Worm (Caenorhabditis elegans) whole organism, L3 larva: ENCODE measurements around the gene srw-99.
"Not testable (repeated sequence)": the region's sequence is repeated elsewhere in the genome, so short reads cannot be mapped to it uniquely, and the experiment has no call there.

Source experiments
- R02D3.7 ChIP-seq: fragments of 150-350 bp; optimal IDR thresholded peaks from 2 replicates; lab custom pipeline; 2014; ENCODE audit warnings: missing biosample characterization, missing genetic modification characterization
- aly-2 ChIP-seq: fragments of 150-350 bp; optimal IDR thresholded peaks from 2 replicates; lab custom pipeline; 2014; ENCODE audit warnings: missing biosample characterization, missing genetic modification characterization
- ama-1 ChIP-seq: fragments of 150-350 bp; optimal IDR thresholded peaks from 2 replicates; lab custom pipeline; 2018
- ceh-16 ChIP-seq: sonication (generic microtip); optimal IDR thresholded peaks from 2 replicates; lab custom pipeline; 2017; ENCODE audit warnings: missing biosample characterization, missing genetic modification characterization
- ceh-9 ChIP-seq: sonication (generic microtip); optimal IDR thresholded peaks from 2 replicates; lab custom pipeline; 2018; ENCODE audit warnings: missing biosample characterization, missing genetic modification characterization
- daf-12 ChIP-seq: fragments of 150-350 bp; optimal IDR thresholded peaks from 2 replicates; lab custom pipeline; 2014; ENCODE audit warnings: missing biosample characterization, missing genetic modification reagents, missing genetic modification characterization
- egl-27 ChIP-seq: sonication (generic microtip); optimal IDR thresholded peaks from 4 replicates; lab custom pipeline; 2017; ENCODE audit warnings: missing biosample characterization, missing genetic modification reagents, missing genetic modification characterization
- elt-2 ChIP-seq: sonication (generic microtip); optimal IDR thresholded peaks from 2 replicates; lab custom pipeline; 2016; ENCODE audit warnings: missing genetic modification reagents, mild to moderate bottlenecking, missing genetic modification characterization, missing compliant biosample characterization
- eor-1 ChIP-seq, 2 experiments: fragments of 150-350 bp; optimal IDR thresholded peaks; 2 replicates each; lab custom pipeline; 2014 to 2018; ENCODE audit warnings: missing biosample characterization in 2 of 2, missing genetic modification characterization in 2 of 2
- fkh-10 ChIP-seq: sonication (generic microtip); optimal IDR thresholded peaks from 2 replicates; lab custom pipeline; 2017; ENCODE audit warnings: missing biosample characterization, missing genetic modification reagents, missing genetic modification characterization
- fos-1 ChIP-seq: fragments of 150-350 bp; optimal IDR thresholded peaks from 2 replicates; lab custom pipeline; 2014; ENCODE audit warnings: missing biosample characterization, missing genetic modification characterization
- hmg-11 ChIP-seq: sonication (generic microtip); optimal IDR thresholded peaks from 2 replicates; lab custom pipeline; 2016; ENCODE audit warnings: missing genetic modification characterization, missing compliant biosample characterization
- jun-1 ChIP-seq: fragments of 150-350 bp; optimal IDR thresholded peaks from 2 replicates; lab custom pipeline; 2014; ENCODE audit warnings: missing biosample characterization, missing genetic modification reagents, missing genetic modification characterization
- lin-15B ChIP-seq: fragments of 150-350 bp; optimal IDR thresholded peaks from 2 replicates; lab custom pipeline; 2014; ENCODE audit warnings: missing biosample characterization, missing genetic modification characterization
- lin-39 ChIP-seq: fragments of 150-350 bp; optimal IDR thresholded peaks from 2 replicates; lab custom pipeline; 2018; ENCODE audit warnings: missing biosample characterization, missing genetic modification reagents, missing genetic modification characterization
- lsy-12 ChIP-seq: sonication (generic microtip); optimal IDR thresholded peaks from 2 replicates; lab custom pipeline; 2016; ENCODE audit warnings: mild to moderate bottlenecking, missing genetic modification characterization, missing compliant biosample characterization
- mdl-1 ChIP-seq: fragments of 150-350 bp; optimal IDR thresholded peaks from 2 replicates; lab custom pipeline; 2014; ENCODE audit warnings: missing biosample characterization, missing genetic modification characterization
- mml-1 ChIP-seq: fragments of 150-350 bp; sonication (generic microtip); optimal IDR thresholded peaks from 3 replicates; lab custom pipeline; 2014; ENCODE audit warnings: missing biosample characterization, missing genetic modification characterization
- nfya-1 ChIP-seq: sonication (generic microtip); optimal IDR thresholded peaks from 2 replicates; lab custom pipeline; 2017; ENCODE audit warnings: missing genetic modification characterization, mild to moderate bottlenecking, missing compliant biosample characterization, antibody characterized with exemption, moderate library complexity; ENCODE audit not compliant: insufficient read depth
- nhr-23 ChIP-seq: fragments of 150-350 bp; optimal IDR thresholded peaks from 2 replicates; lab custom pipeline; 2014; ENCODE audit warnings: missing biosample characterization, missing genetic modification reagents, missing genetic modification characterization
- nhr-237 ChIP-seq: fragments of 150-350 bp; optimal IDR thresholded peaks from 2 replicates; lab custom pipeline; 2014; ENCODE audit warnings: missing biosample characterization, missing genetic modification characterization
- nhr-67 ChIP-seq: fragments of 150-350 bp; optimal IDR thresholded peaks from 2 replicates; lab custom pipeline; 2014; ENCODE audit warnings: missing biosample characterization, missing genetic modification characterization
- nhr-76 ChIP-seq: fragments of 150-350 bp; sonication (generic microtip); optimal IDR thresholded peaks from 5 replicates; lab custom pipeline; 2014; ENCODE audit warnings: missing biosample characterization, missing genetic modification characterization
- nhr-77 ChIP-seq: fragments of 150-350 bp; optimal IDR thresholded peaks from 2 replicates; lab custom pipeline; 2014; ENCODE audit warnings: missing biosample characterization, missing genetic modification characterization
- pha-4 ChIP-seq: fragments of 150-350 bp; optimal IDR thresholded peaks from 2 replicates; lab custom pipeline; 2014; ENCODE audit warnings: missing biosample characterization, missing genetic modification reagents, missing genetic modification characterization
- pqm-1 ChIP-seq: fragments of 150-350 bp; optimal IDR thresholded peaks from 2 replicates; lab custom pipeline; 2017; ENCODE audit warnings: missing biosample characterization, missing genetic modification characterization, inconsistent platforms
- sea-2 ChIP-seq: fragments of 150-350 bp; sonication (generic microtip); optimal IDR thresholded peaks from 4 replicates; lab custom pipeline; 2014; ENCODE audit warnings: missing biosample characterization, missing genetic modification reagents, missing genetic modification characterization
- tbx-2 ChIP-seq: sonication (generic microtip); optimal IDR thresholded peaks from 2 replicates; lab custom pipeline; 2016; ENCODE audit warnings: mild to moderate bottlenecking, missing genetic modification characterization, missing compliant biosample characterization
- unc-62 ChIP-seq: fragments of 150-350 bp; sonication (generic microtip); optimal IDR thresholded peaks from 4 replicates; lab custom pipeline; 2014; ENCODE audit warnings: missing biosample characterization, missing genetic modification reagents, missing genetic modification characterization
- zag-1 ChIP-seq: fragments of 150-350 bp; optimal IDR thresholded peaks from 2 replicates; lab custom pipeline; 2014; ENCODE audit warnings: missing biosample characterization, missing genetic modification characterization
- ztf-11 ChIP-seq: fragments of 150-350 bp; optimal IDR thresholded peaks from 2 replicates; lab custom pipeline; 2014; ENCODE audit warnings: missing biosample characterization, missing genetic modification characterization
- ztf-4 ChIP-seq: fragments of 150-350 bp; optimal IDR thresholded peaks from 2 replicates; lab custom pipeline; 2014; ENCODE audit warnings: missing biosample characterization, missing genetic modification characterization

The srw-99 gene

ce11 chrV:1678228-1678627 lies 30.3 kb upstream of the srw-99 start, which contains the start of gene srw-98:
Gene srw-98, minus strand, starts transcription at chrV:1678328.
- TF ChIP-seq pha-4 (tag; lab: Kevin White, UChicago) (no peak), ceh-9 (no peak), nhr-67 (tag; lab: Kevin White, UChicago) (no peak), sea-2 (GFP tag; lab: Kevin White, UChicago) (no peak), lin-39 (tag; lab: Kevin White, UChicago) (no peak), lin-15B (tag; lab: Kevin White, UChicago) (no peak), zag-1 (no peak), nhr-23 (tag; lab: Kevin White, UChicago) (no peak), R02D3.7 (tag; lab: Kevin White, UChicago) (no peak), tbx-2 (no peak), ceh-16 (tag; lab: Kevin White, UChicago) (no peak)

- TF ChIP-seq ama-1 (no peak), unc-62 (no peak), nhr-67 (tag; lab: Kevin White, UChicago) (no peak)
Measured at ce11 chrV:1680770-1681169, 27.8 kb upstream of the srw-99 start, which contains the start of gene srw-91. Gene srw-91, minus strand, starts transcription at chrV:1680870.

ce11 chrV:1682279-1682678 lies 26.3 kb upstream of the srw-99 start, which contains the start of gene srh-3:
Gene srh-3, plus strand, starts transcription at chrV:1682579.
- TF ChIP-seq egl-27 (tag; lab: Kevin White, UChicago) = no peak

- no peak for TF ChIP-seq zag-1
- no peak for TF ChIP-seq R02D3.7 (tag; lab: Kevin White, UChicago)
- TF ChIP-seq mdl-1 (tag; lab: Kevin White, UChicago) = no peak
- no peak for TF ChIP-seq nhr-76 (tag; lab: Kevin White, UChicago)
- TF ChIP-seq nhr-77 = no peak
- no peak for TF ChIP-seq hmg-11 (tag; lab: Kevin White, UChicago)
- no peak for TF ChIP-seq daf-12 (tag; lab: Kevin White, UChicago)
- no peak for TF ChIP-seq ztf-11 (tag; lab: Kevin White, UChicago)
- TF ChIP-seq fos-1 (tag; lab: Kevin White, UChicago) = no peak
- no peak for TF ChIP-seq mml-1 (tag; lab: Kevin White, UChicago)
- TF ChIP-seq, all 47 proteins: peak for 0
Measured at ce11 chrV:1685328-1685727, 23.2 kb upstream of the srw-99 start, which contains the start of gene srh-5. Gene srh-5, plus strand, starts transcription at chrV:1685628.

ce11 chrV:1692494-1692893 lies 16.0 kb upstream of the srw-99 start, which contains the start of gene Y46H3C.5:
Gene Y46H3C.5, minus strand, starts transcription at chrV:1692495.
- not testable (repeated sequence) for TF ChIP-seq nfya-1, nhr-77, elt-2
- TF ChIP-seq, all 47 proteins: peak for 0; not testable (repeated sequence) for 47

ce11 chrV:1693876-1694275 lies 14.7 kb upstream of the srw-99 start, which contains the start of gene Y46H3C.7:
Gene Y46H3C.7, minus strand, starts transcription at chrV:1694022.
- TF ChIP-seq R02D3.7 (tag; lab: Kevin White, UChicago); aly-2 (tag; lab: Kevin White, UChicago); ama-1: not testable (repeated sequence)

ce11 chrV:1698400-1698799 lies 10.1 kb upstream of the srw-99 start:
- TF ChIP-seq ztf-4 (tag; lab: Kevin White, UChicago) (no peak), sea-2 (GFP tag; lab: Kevin White, UChicago) (no peak), mdl-1 (tag; lab: Kevin White, UChicago) (no peak), ceh-16 (tag; lab: Kevin White, UChicago) (no peak), aly-2 (tag; lab: Kevin White, UChicago) (no peak), lsy-12 (tag; lab: Kevin White, UChicago) (no peak), eor-1 (tag; optimal IDR thresholded peaks at IDR 0.05; lab: Kevin White, UChicago) (no peak), nhr-76 (tag; lab: Kevin White, UChicago) (no peak), nhr-23 (tag; lab: Kevin White, UChicago) (no peak), nhr-237 (tag; lab: Kevin White, UChicago) (no peak), jun-1 (tag; lab: Kevin White, UChicago) (no peak), fkh-10 (GFP tag; lab: Kevin White, UChicago) (no peak), zag-1 (no peak), pqm-1 (tag; lab: Kevin White, UChicago) (no peak)
